Worm (Caenorhabditis elegans) whole organism, L2 larva: ENCODE data around the gene fbxl-5.

Experiments used
- C34F6.9 ChIP-seq: fragments of 150-350 bp; optimal IDR thresholded peaks from 2 replicates; lab custom pipeline; 2014; ENCODE audit warnings: missing biosample characterization, missing genetic modification characterization
- F13H6.1 ChIP-seq: sonication (generic microtip); optimal IDR thresholded peaks from 2 replicates; lab custom pipeline; 2016; ENCODE audit warnings: missing genetic modification characterization, missing compliant biosample characterization
- Y55F3AM.14 ChIP-seq: fragments of 200-800 bp; sonication (Bioruptor generic); optimal IDR thresholded peaks from 2 replicates; lab custom pipeline; 2018; ENCODE audit warnings: mild to moderate bottlenecking, missing genetic modification characterization, missing compliant biosample characterization
- ZK546.5 ChIP-seq: sonication (generic microtip); optimal IDR thresholded peaks from 2 replicates; lab custom pipeline; 2017; ENCODE audit warnings: missing biosample characterization, missing genetic modification characterization
- alr-1 ChIP-seq: fragments of 150-350 bp; optimal IDR thresholded peaks from 2 replicates; lab custom pipeline; 2014; ENCODE audit warnings: missing biosample characterization, missing genetic modification characterization
- aly-2 ChIP-seq: fragments of 150-350 bp; optimal IDR thresholded peaks from 2 replicates; lab custom pipeline; 2014; ENCODE audit warnings: missing biosample characterization, missing genetic modification characterization
- ama-1 ChIP-seq: fragments of 150-350 bp; optimal IDR thresholded peaks from 2 replicates; lab custom pipeline; 2018; ENCODE audit warnings: inconsistent platforms
- ceh-16 ChIP-seq: fragments of 150-350 bp; optimal IDR thresholded peaks from 2 replicates; lab custom pipeline; 2014; ENCODE audit warnings: missing biosample characterization, missing genetic modification characterization
- crh-2 ChIP-seq: sonication (generic microtip); optimal IDR thresholded peaks from 2 replicates; lab custom pipeline; 2017; ENCODE audit warnings: missing biosample characterization, missing genetic modification characterization
- egl-27 ChIP-seq: sonication (generic microtip); optimal IDR thresholded peaks from 3 replicates; lab custom pipeline; 2017; ENCODE audit warnings: missing biosample characterization, missing genetic modification reagents, missing genetic modification characterization
- elt-1 ChIP-seq: fragments of 150-350 bp; optimal IDR thresholded peaks from 2 replicates; lab custom pipeline; 2014; ENCODE audit warnings: missing biosample characterization, missing genetic modification characterization
- elt-3 ChIP-seq: sonication (generic microtip); optimal IDR thresholded peaks from 2 replicates; lab custom pipeline; 2017; ENCODE audit warnings: missing biosample characterization, missing genetic modification characterization
- fos-1 ChIP-seq: fragments of 150-350 bp; optimal IDR thresholded peaks from 2 replicates; lab custom pipeline; 2014; ENCODE audit warnings: missing biosample characterization, missing genetic modification characterization
- lin-11 ChIP-seq: fragments of 150-350 bp; sonication (generic microtip); optimal IDR thresholded peaks from 2 replicates; lab custom pipeline; 2014; ENCODE audit warnings: missing biosample characterization, missing genetic modification characterization, inconsistent platforms, mixed read lengths
- lin-13 ChIP-seq: fragments of 150-350 bp; optimal IDR thresholded peaks from 2 replicates; lab custom pipeline; 2014; ENCODE audit warnings: missing biosample characterization, missing genetic modification reagents, missing genetic modification characterization
- lin-39 ChIP-seq: fragments of 150-350 bp; optimal IDR thresholded peaks from 2 replicates; lab custom pipeline; 2014; ENCODE audit warnings: missing biosample characterization, missing genetic modification reagents, missing genetic modification characterization
- lsy-2 ChIP-seq, 2 experiments: fragments of 150-350 bp in 1 of 2; sonication (generic microtip) in 1 of 2; optimal IDR thresholded peaks; 2 replicates each; lab custom pipeline; 2014 to 2017; ENCODE audit warnings: missing biosample characterization in 2 of 2, missing genetic modification characterization in 2 of 2
- mab-5 ChIP-seq: fragments of 150-350 bp; optimal IDR thresholded peaks from 2 replicates; lab custom pipeline; 2014; ENCODE audit warnings: missing biosample characterization, missing genetic modification characterization
- mbf-1 ChIP-seq: sonication (generic microtip); optimal IDR thresholded peaks from 2 replicates; lab custom pipeline; 2017; ENCODE audit warnings: missing biosample characterization, missing genetic modification characterization
- nhr-12 ChIP-seq: fragments of 150-350 bp; optimal IDR thresholded peaks from 2 replicates; lab custom pipeline; 2014; ENCODE audit warnings: missing biosample characterization, missing genetic modification characterization
- nhr-21 ChIP-seq: fragments of 150-350 bp; optimal IDR thresholded peaks from 2 replicates; lab custom pipeline; 2014; ENCODE audit warnings: missing biosample characterization, missing genetic modification characterization
- nhr-23 ChIP-seq: fragments of 150-350 bp; optimal IDR thresholded peaks from 2 replicates; lab custom pipeline; 2014; ENCODE audit warnings: missing biosample characterization, missing genetic modification reagents, missing genetic modification characterization
- nhr-237 ChIP-seq: fragments of 150-350 bp; optimal IDR thresholded peaks from 2 replicates; lab custom pipeline; 2014; ENCODE audit warnings: missing biosample characterization, missing genetic modification characterization
- nhr-6 ChIP-seq: fragments of 150-350 bp; optimal IDR thresholded peaks from 2 replicates; lab custom pipeline; 2014; ENCODE audit warnings: missing biosample characterization, missing genetic modification characterization
- nhr-77 ChIP-seq: fragments of 150-350 bp; optimal IDR thresholded peaks from 2 replicates; lab custom pipeline; 2014; ENCODE audit warnings: missing biosample characterization, missing genetic modification characterization
- peb-1 ChIP-seq: fragments of 150-350 bp; optimal IDR thresholded peaks from 2 replicates; lab custom pipeline; 2014; ENCODE audit warnings: missing biosample characterization, missing genetic modification characterization
- unc-62 ChIP-seq: fragments of 150-350 bp; optimal IDR thresholded peaks from 2 replicates; lab custom pipeline; 2014; ENCODE audit warnings: missing biosample characterization, missing genetic modification reagents, missing genetic modification characterization
- zag-1 ChIP-seq: fragments of 150-350 bp; optimal IDR thresholded peaks from 2 replicates; lab custom pipeline; 2014; ENCODE audit warnings: missing biosample characterization, missing genetic modification characterization
- ztf-1 ChIP-seq: fragments of 200-800 bp; sonication (Bioruptor generic); conservative IDR thresholded peaks from 2 replicates; pipeline ENCODE4 v1.3.6; 2022; ENCODE audit warnings: missing genetic modification characterization, missing compliant biosample characterization
- ztf-11 ChIP-seq: sonication (generic microtip); optimal IDR thresholded peaks from 2 replicates; lab custom pipeline; 2017; ENCODE audit warnings: missing biosample characterization, missing genetic modification characterization

Gene fbxl-5

DNA sequence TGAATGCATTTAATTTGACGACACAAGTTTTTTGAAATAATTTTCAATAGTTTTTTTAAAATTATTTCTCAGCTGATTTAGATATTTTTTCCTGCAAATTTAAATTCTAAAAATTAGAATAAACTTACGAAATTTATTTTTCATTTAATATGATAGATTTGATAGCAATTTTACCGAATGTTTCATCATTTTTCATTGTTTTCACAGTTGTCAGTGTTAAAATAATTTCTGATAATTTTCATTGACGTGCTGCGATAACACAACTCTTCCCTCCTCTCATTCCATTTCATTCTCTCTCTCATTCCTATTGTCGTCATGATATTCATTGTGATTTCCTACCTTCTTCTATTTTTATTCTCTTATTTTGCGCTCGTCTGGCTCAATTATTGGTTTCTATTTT lies 17.5 kb downstream of the fbxl-5 start, which contains the start of gene hint-3:
Gene hint-3, plus strand, starts transcription at position 301 of the 400 bp plus-strand sequence.
- TF ChIP-seq egl-27 (no peak), fos-1 (tag; lab: Kevin White, UChicago) (peak; percentile 34)

DNA sequence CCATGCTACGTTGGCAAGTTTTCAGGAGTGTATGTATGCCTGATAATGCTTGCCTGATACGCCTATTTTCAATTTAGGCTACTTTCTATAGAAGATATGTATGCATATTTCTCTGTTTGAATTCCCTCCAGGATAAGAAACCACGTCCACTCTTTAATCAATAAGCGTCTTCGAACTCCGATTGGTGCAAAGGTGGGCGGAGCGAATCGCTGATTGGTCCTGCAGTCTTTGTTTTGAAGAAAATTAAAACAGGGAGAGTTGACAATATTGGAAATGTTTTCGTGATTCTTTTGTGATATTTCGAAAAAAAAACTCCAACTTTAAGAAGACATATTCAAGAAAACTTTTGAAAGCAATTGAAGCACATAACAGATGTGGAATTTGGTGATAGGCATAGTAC lies 19.2 kb downstream of the fbxl-5 start:
- no peak for TF ChIP-seq egl-27
- no peak for TF ChIP-seq nhr-21 (tag; lab: Kevin White, UChicago)
- no peak for TF ChIP-seq F13H6.1 (tag; lab: Kevin White, UChicago)
- no peak for TF ChIP-seq elt-1 (tag; lab: Kevin White, UChicago)
- TF ChIP-seq lin-39 (tag; lab: Kevin White, UChicago): no peak
- TF ChIP-seq ztf-1: no peak
- no peak for TF ChIP-seq zag-1 (tag; lab: Kevin White, UChicago)
- no peak for TF ChIP-seq ama-1 (lab: Kevin White, UChicago)
- TF ChIP-seq, all 48 proteins: peak for 0

DNA sequence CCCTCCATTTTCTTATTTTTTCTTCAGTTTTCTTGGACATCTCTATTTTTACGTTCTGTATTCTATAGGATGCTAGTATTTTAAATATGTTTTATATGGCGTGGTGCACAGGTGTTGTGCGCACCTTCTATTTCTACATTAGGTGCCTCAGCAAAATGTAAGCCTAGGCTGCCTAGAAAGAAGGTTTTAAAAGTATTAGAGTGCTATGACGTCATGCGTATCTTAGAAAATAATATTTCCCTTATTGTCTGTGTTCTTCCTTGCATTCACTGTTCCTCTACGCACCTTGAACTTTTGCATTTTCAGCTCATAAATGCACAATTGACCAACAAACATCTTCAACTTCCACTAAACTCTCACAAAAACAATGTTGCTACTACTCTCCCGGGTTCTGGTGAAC lies 28.3 kb downstream of the fbxl-5 start, which contains the start of gene frpr-3:
Gene frpr-3, plus strand, starts transcription at position 301 of the 400 bp plus-strand sequence.
- TF ChIP-seq ztf-11 (tag; lab: Kevin White, UChicago) (no peak), Y55F3AM.14 (GFP tag; lab: Kevin White, UChicago) (no peak), ama-1 (lab: Kevin White, UChicago) (no peak)

DNA sequence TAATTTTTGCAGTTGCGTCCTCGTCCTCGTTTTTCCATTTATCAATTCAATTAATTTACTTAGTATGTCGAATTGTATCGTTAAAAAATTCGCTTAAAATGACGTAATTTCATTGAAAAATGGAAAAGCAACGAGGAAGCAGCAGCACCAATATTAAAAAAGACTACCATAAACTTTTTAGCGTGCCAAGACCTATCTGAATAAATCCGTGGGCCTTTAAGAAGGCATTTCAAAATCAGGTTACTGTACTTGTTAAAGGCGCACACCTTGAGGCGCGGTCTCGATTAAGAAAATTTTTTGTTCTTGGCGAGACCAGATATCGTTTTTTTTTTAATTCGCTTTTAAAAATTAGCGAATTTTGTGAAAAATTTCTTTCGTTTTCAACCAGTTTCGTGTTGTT lies 30.9 kb downstream of the fbxl-5 start:
- TF ChIP-seq crh-2: no peak
- no peak for TF ChIP-seq unc-62 (GFP tag; lab: Kevin White, UChicago)
- no peak for TF ChIP-seq ZK546.5 (tag; lab: Kevin White, UChicago)
- no peak for TF ChIP-seq egl-27
- TF ChIP-seq ceh-16 (tag; lab: Kevin White, UChicago): no peak
- no peak for TF ChIP-seq nhr-77 (tag; lab: Kevin White, UChicago)
- no peak for TF ChIP-seq zag-1 (tag; lab: Kevin White, UChicago)
- no peak for TF ChIP-seq C34F6.9 (tag; lab: Kevin White, UChicago)
- no peak for TF ChIP-seq alr-1 (tag; lab: Kevin White, UChicago)
- no peak for TF ChIP-seq mbf-1 (tag; lab: Kevin White, UChicago)
- TF ChIP-seq lin-11 (tag; lab: Kevin White, UChicago): no peak
- no peak for TF ChIP-seq F13H6.1 (tag; lab: Kevin White, UChicago)
- TF ChIP-seq peb-1 (tag; lab: Kevin White, UChicago): no peak
- TF ChIP-seq elt-3 (tag; lab: Kevin White, UChicago): no peak
- no peak for TF ChIP-seq nhr-6 (tag; lab: Kevin White, UChicago)

DNA sequence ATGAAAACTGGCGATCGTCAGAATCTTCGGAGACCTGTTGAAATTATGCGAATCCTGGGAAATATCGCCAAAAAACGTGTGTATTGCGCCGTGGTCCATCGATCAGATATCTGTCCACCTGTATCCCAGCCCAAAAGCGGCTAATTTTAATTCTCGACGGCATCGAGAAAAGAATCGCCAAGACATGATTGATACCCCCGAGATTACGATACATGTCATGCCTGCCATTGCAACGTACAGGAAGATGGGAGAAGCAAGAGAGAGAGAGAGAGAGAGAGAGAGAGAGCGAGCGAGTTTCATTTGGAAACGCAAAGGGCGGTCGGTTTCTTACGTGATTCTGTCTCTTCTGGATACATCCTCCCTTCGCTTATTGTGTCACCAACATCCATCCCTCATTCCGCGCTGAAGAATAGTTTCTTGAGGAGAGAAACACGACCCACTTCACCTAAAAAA lies 31.5 kb downstream of the fbxl-5 start, which contains the start of gene grl-10:
Gene grl-10, plus strand, starts transcription at position 403 of the 453 bp plus-strand sequence.
- TF ChIP-seq C34F6.9 (tag; lab: Kevin White, UChicago): no peak
- TF ChIP-seq F13H6.1 (tag; lab: Kevin White, UChicago): no peak
- peak; percentile 78 for TF ChIP-seq nhr-21 (tag; lab: Kevin White, UChicago)
- TF ChIP-seq, all 48 proteins: peak for 1

DNA sequence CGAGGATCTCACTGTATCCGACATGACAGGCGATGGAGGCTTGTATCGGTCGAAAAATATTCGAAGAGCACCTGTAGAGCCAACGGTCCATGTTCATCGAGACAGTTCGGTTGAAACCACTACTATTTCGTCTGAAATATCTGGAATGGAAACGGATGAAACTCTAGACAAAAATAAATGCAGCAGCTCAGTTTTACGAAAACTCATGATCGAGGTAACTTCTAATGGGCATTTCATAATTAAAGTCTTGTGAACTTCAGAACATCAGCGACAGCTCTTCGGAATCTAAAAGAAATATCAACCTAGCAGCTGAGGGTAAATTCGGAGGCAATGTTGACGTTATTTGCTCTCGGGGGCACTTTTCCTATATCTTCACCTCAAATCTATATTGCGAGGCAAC lies 32.5 kb downstream of the fbxl-5 start:
- TF ChIP-seq egl-27: no peak
- TF ChIP-seq aly-2 (tag; lab: Kevin White, UChicago): no peak
- no peak for TF ChIP-seq nhr-23 (tag; lab: Kevin White, UChicago)
- TF ChIP-seq fos-1 (tag; lab: Kevin White, UChicago): no peak
- TF ChIP-seq C34F6.9 (tag; lab: Kevin White, UChicago): no peak
- no peak for TF ChIP-seq lsy-2 (tag; optimal IDR thresholded peaks at IDR 0.05; lab: Kevin White, UChicago)
- TF ChIP-seq mab-5 (tag; lab: Kevin White, UChicago): no peak
- no peak for TF ChIP-seq nhr-237 (tag; lab: Kevin White, UChicago)
- TF ChIP-seq ZK546.5 (tag; lab: Kevin White, UChicago): no peak
- no peak for TF ChIP-seq alr-1 (tag; lab: Kevin White, UChicago)
- TF ChIP-seq lin-13: no peak
- no peak for TF ChIP-seq Y55F3AM.14 (GFP tag; lab: Kevin White, UChicago)
- no peak for TF ChIP-seq nhr-12 (tag; lab: Kevin White, UChicago)
- TF ChIP-seq peb-1 (tag; lab: Kevin White, UChicago): no peak
